Fruit fly (Drosophila melanogaster) whole organism: Measurements from ENCODE around the gene CG14537.

Experiments
- CG8478 ChIP-seq: fragments of >200 bp; optimal IDR thresholded peaks from 2 replicates; lab custom pipeline; 2018; ENCODE audit warnings: inconsistent platforms
- Dll ChIP-seq: fragments of >200 bp; optimal IDR thresholded peaks from 2 replicates; lab custom pipeline; 2017
- EcR ChIP-seq, 2 experiments: fragments of >200 bp; optimal IDR thresholded peaks; 2 replicates each; lab custom pipeline; 2017; ENCODE audit warnings: missing biosample characterization in 2 of 2, missing genetic modification characterization in 2 of 2, missing genetic modification reagents in 2 of 2
- pan ChIP-seq: fragments of >200 bp; optimal IDR thresholded peaks from 2 replicates; lab custom pipeline; 2017
- psq ChIP-seq: fragments of >200 bp; optimal IDR thresholded peaks from 2 replicates; lab custom pipeline; 2017
- usp ChIP-seq: fragments of >200 bp; optimal IDR thresholded peaks from 2 replicates; lab custom pipeline; 2017; ENCODE audit warnings: missing biosample characterization, missing genetic modification characterization, mixed read lengths

dm6 chr2L:7870212-7870611 lies 30.0 kb downstream of the CG14537 start:
- TF ChIP-seq Dll (lab: Kevin White, UChicago) (peak; percentile 40), CG8478 (lab: Kevin White, UChicago) (no peak), usp (GFP tag; lab: Kevin White, UChicago) (no peak), psq (lab: Kevin White, UChicago) (no peak), pan (lab: Kevin White, UChicago) (no peak), EcR (GFP tag; optimal IDR thresholded peaks at IDR 0.05; lab: Kevin White, UChicago) (no peak)
